Worm (Caenorhabditis elegans) whole organism, L4/young adult: ENCODE results near the gene moa-1.

ENCODE experiments used
- W03F9.2 ChIP-seq: fragments of 150-350 bp; optimal IDR thresholded peaks from 2 replicates; lab custom pipeline; 2014; ENCODE audit warnings: missing biosample characterization, missing genetic modification characterization
- dao-5 ChIP-seq: sonication (generic microtip); optimal IDR thresholded peaks from 2 replicates; lab custom pipeline; 2016; ENCODE audit warnings: missing genotype, missing genetic modification characterization, moderate library complexity, missing compliant biosample characterization
- him-1 ChIP-seq: sonication (generic microtip); optimal IDR thresholded peaks from 2 replicates; lab custom pipeline; 2016; ENCODE audit warnings: missing genotype, missing genetic modification reagents, missing genetic modification characterization, missing compliant biosample characterization

Gene moa-1

ce11 chrIII:1938712-1939624 is 30.7 kb downstream of the moa-1 start:
- TF ChIP-seq him-1 (tag; lab: Kevin White, UChicago) (no peak), W03F9.2 (tag; lab: Kevin White, UChicago) (no peak), dao-5 (tag; lab: Kevin White, UChicago) (no peak)

ce11 chrIII:1937879-1938438 is 31.7 kb downstream of the moa-1 start:
- no peak for TF ChIP-seq W03F9.2 (tag; lab: Kevin White, UChicago)
- TF ChIP-seq dao-5 (tag; lab: Kevin White, UChicago), result no peak
- no peak for TF ChIP-seq him-1 (tag; lab: Kevin White, UChicago)

- TF ChIP-seq W03F9.2 (tag; lab: Kevin White, UChicago) (no peak), him-1 (tag; lab: Kevin White, UChicago) (no peak), dao-5 (tag; lab: Kevin White, UChicago) (no peak)
Measured at ce11 chrIII:1934141-1934540, 35.6 kb downstream of the moa-1 start.

- TF ChIP-seq W03F9.2 (tag; lab: Kevin White, UChicago) (no peak), him-1 (tag; lab: Kevin White, UChicago) (no peak), dao-5 (tag; lab: Kevin White, UChicago) (no peak)
Measured at ce11 chrIII:1932018-1932417, 37.7 kb downstream of the moa-1 start.

- no peak for TF ChIP-seq W03F9.2 (tag; lab: Kevin White, UChicago)
- TF ChIP-seq dao-5 (tag; lab: Kevin White, UChicago), result no peak
- TF ChIP-seq him-1 (tag; lab: Kevin White, UChicago), result no peak
Measured at ce11 chrIII:1931509-1931908, 38.2 kb downstream of the moa-1 start.

- TF ChIP-seq dao-5 (tag; lab: Kevin White, UChicago), result no peak
- TF ChIP-seq him-1 (tag; lab: Kevin White, UChicago), result no peak
- TF ChIP-seq W03F9.2 (tag; lab: Kevin White, UChicago), result no peak
Measured at ce11 chrIII:1930714-1931273, 38.9 kb downstream of the moa-1 start.

- no peak for TF ChIP-seq dao-5 (tag; lab: Kevin White, UChicago)
- no peak for TF ChIP-seq W03F9.2 (tag; lab: Kevin White, UChicago)
- TF ChIP-seq him-1 (tag; lab: Kevin White, UChicago), result no peak
Measured at ce11 chrIII:1928741-1929499, 40.8 kb downstream of the moa-1 start.

- TF ChIP-seq dao-5 (tag; lab: Kevin White, UChicago), result no peak
Measured at ce11 chrIII:1927230-1927629, 42.5 kb downstream of the moa-1 start.

- TF ChIP-seq W03F9.2 (tag; lab: Kevin White, UChicago) (peak; percentile 16), him-1 (tag; lab: Kevin White, UChicago) (peak; percentile 2), dao-5 (tag; lab: Kevin White, UChicago) (no peak)
Measured at ce11 chrIII:1926456-1926855, 43.2 kb downstream of the moa-1 start.

ce11 chrIII:1925786-1926185 is 43.9 kb downstream of the moa-1 start:
- TF ChIP-seq W03F9.2 (tag; lab: Kevin White, UChicago) (no peak), him-1 (tag; lab: Kevin White, UChicago) (no peak), dao-5 (tag; lab: Kevin White, UChicago) (no peak)

- TF ChIP-seq dao-5 (tag; lab: Kevin White, UChicago) (no peak), W03F9.2 (tag; lab: Kevin White, UChicago) (peak; percentile 58), him-1 (tag; lab: Kevin White, UChicago) (peak; percentile 79)
Measured at ce11 chrIII:1925048-1925537, 44.6 kb downstream of the moa-1 start.

- TF ChIP-seq him-1 (tag; lab: Kevin White, UChicago), result peak; percentile 72
- no peak for TF ChIP-seq W03F9.2 (tag; lab: Kevin White, UChicago)
- no peak for TF ChIP-seq dao-5 (tag; lab: Kevin White, UChicago)
Measured at ce11 chrIII:1923419-1924318, 46.0 kb downstream of the moa-1 start.
